Worm (Caenorhabditis elegans) whole organism, early embryonic: ENCODE data around the gene F42G4.7.

Experiments
- B0310.2 ChIP-seq: sonication (generic microtip); optimal IDR thresholded peaks from 2 replicates; lab custom pipeline; 2016; ENCODE audit warnings: mild to moderate bottlenecking, missing genetic modification characterization, missing compliant biosample characterization
- F13C5.2 ChIP-seq: sonication (generic microtip); optimal IDR thresholded peaks from 2 replicates; lab custom pipeline; 2017; ENCODE audit warnings: mild to moderate bottlenecking, missing genetic modification characterization, inconsistent platforms, missing compliant biosample characterization
- aly-1 ChIP-seq: sonication (generic microtip); optimal IDR thresholded peaks from 2 replicates; lab custom pipeline; 2016; ENCODE audit warnings: missing genetic modification characterization, missing compliant biosample characterization
- ama-1 ChIP-seq: fragments of 150-350 bp; optimal IDR thresholded peaks from 2 replicates; lab custom pipeline; 2014
- ceh-13 ChIP-seq: fragments of 200-800 bp; sonication (Bioruptor generic); optimal IDR thresholded peaks from 2 replicates; lab custom pipeline; 2018; ENCODE audit warnings: mild to moderate bottlenecking, missing genetic modification characterization, missing compliant biosample characterization
- ceh-36 ChIP-seq: sonication (generic microtip); optimal IDR thresholded peaks from 2 replicates; lab custom pipeline; 2016; ENCODE audit warnings: missing genetic modification characterization, inconsistent platforms, missing compliant biosample characterization
- ets-7 ChIP-seq: sonication (generic microtip); optimal IDR thresholded peaks from 2 replicates; lab custom pipeline; 2016; ENCODE audit warnings: missing genotype, missing genetic modification characterization, missing compliant biosample characterization
- flt-1 ChIP-seq: fragments of 200-800 bp; sonication (Bioruptor generic); IDR thresholded peaks from 2 replicates; pipeline ENCODE4 v1.3.6; 2022; ENCODE audit warnings: missing genetic modification characterization, missing compliant biosample characterization
- hmbx-1 ChIP-seq: sonication (generic microtip); optimal IDR thresholded peaks from 2 replicates; lab custom pipeline; 2016; ENCODE audit warnings: mild to moderate bottlenecking, missing genetic modification characterization, missing compliant biosample characterization
- hmg-4 ChIP-seq: fragments of 200-800 bp; sonication (Bioruptor generic); optimal IDR thresholded peaks from 2 replicates; lab custom pipeline; 2018; ENCODE audit warnings: mild to moderate bottlenecking, missing genetic modification characterization, missing compliant biosample characterization
- hnd-1 ChIP-seq: sonication (generic microtip); optimal IDR thresholded peaks from 2 replicates; lab custom pipeline; 2016; ENCODE audit warnings: missing genetic modification characterization, missing compliant biosample characterization
- pes-1 ChIP-seq: fragments of 200-800 bp; sonication (Bioruptor generic); IDR thresholded peaks from 2 replicates; pipeline ENCODE4 v1.3.6; 2022; ENCODE audit warnings: missing genetic modification reagents, missing genetic modification characterization, missing compliant biosample characterization
- sea-1 ChIP-seq: fragments of 200-800 bp; sonication (Bioruptor generic); conservative IDR thresholded peaks from 2 replicates; pipeline ENCODE4 v1.3.6; 2022; ENCODE audit warnings: missing genetic modification characterization, missing compliant biosample characterization
- tbx-11 ChIP-seq: fragments of 200-800 bp; sonication (Bioruptor generic); IDR thresholded peaks from 2 replicates; pipeline ENCODE4 v1.3.6; 2022; ENCODE audit warnings: missing genetic modification characterization, missing compliant biosample characterization

- no peak for TF ChIP-seq hmbx-1 (tag; lab: Kevin White, UChicago)
- TF ChIP-seq ama-1 (lab: Kevin White, UChicago): no peak
- TF ChIP-seq aly-1 (tag; lab: Kevin White, UChicago): no peak
- no peak for TF ChIP-seq sea-1 (GFP tag; lab: Robert Waterston, UW)
- no peak for TF ChIP-seq ceh-36 (tag; lab: Kevin White, UChicago)
- no peak for TF ChIP-seq flt-1 (GFP tag; lab: Robert Waterston, UW)
- TF ChIP-seq B0310.2 (tag; lab: Kevin White, UChicago): no peak
- no peak for TF ChIP-seq tbx-11 (GFP tag; lab: Robert Waterston, UW)
- no peak for TF ChIP-seq F13C5.2 (tag; lab: Kevin White, UChicago)
- TF ChIP-seq ceh-13 (GFP tag; lab: Kevin White, UChicago): no peak
- no peak for TF ChIP-seq pes-1
- TF ChIP-seq hnd-1: no peak
- TF ChIP-seq ets-7 (tag; lab: Kevin White, UChicago): no peak
- peak; percentile 5 for TF ChIP-seq hmg-4
Measured at ce11 chrII:13025794-13026412, 21.2 kb downstream of the F42G4.7 start, which contains the start of gene max-2.
